Worm (Caenorhabditis elegans): Measurements from ENCODE around the gene col-165.

Gene col-165

ce11 chrX:4383316-4383936, 30.0 kb downstream of the col-165 start, which contains the start of gene lst-2:
Gene lst-2, minus strand, starts transcription at chrX:4383366.
- no peak for TF ChIP-seq aly-2 (tag; optimal IDR thresholded peaks at IDR 0.05)
- no peak for TF ChIP-seq ZK546.5 (tag; optimal IDR thresholded peaks at IDR 0.05)
- no peak for TF ChIP-seq nhr-12 (tag; optimal IDR thresholded peaks at IDR 0.05)
- no peak for TF ChIP-seq egl-27 (tag; optimal IDR thresholded peaks at IDR 0.05)
- TF ChIP-seq nhr-28 (tag; optimal IDR thresholded peaks at IDR 0.05): no peak
- TF ChIP-seq nfya-1 (tag; optimal IDR thresholded peaks at IDR 0.05; ENCODE audit: insufficient read depth): no peak
- no peak for TF ChIP-seq nhr-43 (tag; optimal IDR thresholded peaks at IDR 0.05; ENCODE audit: poor library complexity, severe bottlenecking)
- no peak for TF ChIP-seq hmg-11 (tag; optimal IDR thresholded peaks at IDR 0.05)
- TF ChIP-seq ceh-82 (tag; optimal IDR thresholded peaks at IDR 0.05): no peak
- no peak for TF ChIP-seq lin-15B (tag; optimal IDR thresholded peaks at IDR 0.05)
- TF ChIP-seq ama-1 (optimal IDR thresholded peaks at IDR 0.05): no peak
- no peak for TF ChIP-seq unc-39 (tag; optimal IDR thresholded peaks at IDR 0.05)
- no peak for TF ChIP-seq ztf-4 (tag; optimal IDR thresholded peaks at IDR 0.05)

ce11 chrX:4386493-4386892, 33.1 kb downstream of the col-165 start:
- no peak for TF ChIP-seq tbx-2 (tag; optimal IDR thresholded peaks at IDR 0.05)
- TF ChIP-seq nhr-25 (tag; optimal IDR thresholded peaks at IDR 0.05): peak; percentile 21

DNA sequence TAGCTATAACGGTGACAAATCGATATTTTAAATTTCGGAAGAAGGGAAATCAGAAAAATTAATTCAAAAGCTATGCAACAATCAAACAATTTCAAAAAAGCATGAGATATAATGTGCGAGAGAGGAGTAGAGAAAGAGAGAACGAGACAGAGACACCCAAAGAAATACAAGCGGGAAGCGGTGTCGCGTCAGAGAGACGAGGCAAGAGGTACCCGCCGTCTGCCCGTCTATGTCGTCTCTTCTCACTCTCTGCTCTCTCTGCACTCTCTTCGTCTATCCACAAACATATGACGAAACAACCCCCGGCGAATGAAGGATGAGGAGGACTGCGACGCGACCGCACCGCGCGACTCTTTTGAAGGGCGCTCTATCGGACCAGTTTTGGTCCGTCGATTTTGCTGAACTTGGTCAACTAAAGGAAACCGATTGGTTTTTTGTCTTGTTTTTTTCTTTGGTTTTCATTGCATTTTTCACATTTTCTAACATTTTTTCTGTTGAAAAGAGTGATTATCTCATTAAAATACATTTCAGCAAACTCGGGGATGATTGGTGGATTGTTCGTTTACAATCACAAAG, 35.5 kb downstream of the col-165 start, which contains the start of gene dpy-23:
dpy-23 (plus strand) TSS at position 526 of the 576 bp plus-strand sequence.
- TF ChIP-seq elt-3 (tag; optimal IDR thresholded peaks at IDR 0.05): peak in 1 of 3 experiments; percentile 71
- peak; percentile 76 for TF ChIP-seq elt-1 (tag; optimal IDR thresholded peaks at IDR 0.05)
- TF ChIP-seq nhr-11 (tag; optimal IDR thresholded peaks at IDR 0.05): peak; percentile 89
- no peak for TF ChIP-seq ztf-11 (tag; optimal IDR thresholded peaks at IDR 0.05)
- TF ChIP-seq aly-2 (tag; optimal IDR thresholded peaks at IDR 0.05): no peak
- TF ChIP-seq fos-1 (tag; optimal IDR thresholded peaks at IDR 0.05): peak; percentile 73
- peak; percentile 77 for TF ChIP-seq lin-15B (tag; optimal IDR thresholded peaks at IDR 0.05)
- TF ChIP-seq nhr-237 (tag; optimal IDR thresholded peaks at IDR 0.05): no peak
- TF ChIP-seq ztf-4 (tag; optimal IDR thresholded peaks at IDR 0.05): peak; percentile 61
- TF ChIP-seq lin-39 (tag; optimal IDR thresholded peaks at IDR 0.05): peak; percentile 98
- TF ChIP-seq ceh-28 (tag; optimal IDR thresholded peaks at IDR 0.05): peak; percentile 86
- TF ChIP-seq nfya-1 (tag; optimal IDR thresholded peaks at IDR 0.05; ENCODE audit: insufficient read depth): peak; percentile 98
- TF ChIP-seq mdl-1 (tag; optimal IDR thresholded peaks at IDR 0.05): peak; percentile 79
- TF ChIP-seq ceh-16 (tag; optimal IDR thresholded peaks at IDR 0.05): no peak
- TF ChIP-seq tbx-2 (tag; optimal IDR thresholded peaks at IDR 0.05): peak; percentile 85
- TF ChIP-seq nhr-43 (tag; optimal IDR thresholded peaks at IDR 0.05; ENCODE audit: poor library complexity, severe bottlenecking): peak; percentile 93
- TF ChIP-seq fkh-10 (GFP tag; optimal IDR thresholded peaks at IDR 0.05): peak; percentile 89
- peak; percentile 59 for TF ChIP-seq egl-27 (tag; optimal IDR thresholded peaks at IDR 0.05)
- peak; percentile 69 for TF ChIP-seq ceh-82 (tag; optimal IDR thresholded peaks at IDR 0.05)
- TF ChIP-seq jun-1 (tag; optimal IDR thresholded peaks at IDR 0.05): peak; percentile 96
- peak; percentile 55 for TF ChIP-seq nhr-77 (tag; optimal IDR thresholded peaks at IDR 0.05)
- peak; percentile 75 for TF ChIP-seq lsy-12 (tag; optimal IDR thresholded peaks at IDR 0.05)
- no peak for TF ChIP-seq mml-1 (tag; optimal IDR thresholded peaks at IDR 0.05)
- peak; percentile 66 for TF ChIP-seq snpc-4 (tag; optimal IDR thresholded peaks at IDR 0.05)
- TF ChIP-seq ceh-9 (tag; optimal IDR thresholded peaks at IDR 0.05): no peak
- peak; percentile 22 for TF ChIP-seq ama-1 (optimal IDR thresholded peaks at IDR 0.05)
- no peak for TF ChIP-seq nhr-28 (tag; optimal IDR thresholded peaks at IDR 0.05)
- peak; percentile 37 for TF ChIP-seq nhr-67 (tag; optimal IDR thresholded peaks at IDR 0.05)
- TF ChIP-seq elt-2 (tag; optimal IDR thresholded peaks at IDR 0.05): peak; percentile 81
- peak; percentile 92 for TF ChIP-seq skn-1 (tag; optimal IDR thresholded peaks at IDR 0.05)
- TF ChIP-seq ZK546.5 (tag; optimal IDR thresholded peaks at IDR 0.05): no peak
- peak; percentile 72 for TF ChIP-seq R02D3.7 (tag; optimal IDR thresholded peaks at IDR 0.05)
- peak; percentile 72 for TF ChIP-seq zag-1 (tag; optimal IDR thresholded peaks at IDR 0.05)
- no peak for TF ChIP-seq fkh-2 (tag; optimal IDR thresholded peaks at IDR 0.05)
- peak; percentile 85 for TF ChIP-seq unc-62 (GFP tag; optimal IDR thresholded peaks at IDR 0.05)
- TF ChIP-seq daf-12 (tag; optimal IDR thresholded peaks at IDR 0.05): no peak
- peak; percentile 98 for TF ChIP-seq hmg-11 (tag; optimal IDR thresholded peaks at IDR 0.05)
- TF ChIP-seq unc-39 (tag; optimal IDR thresholded peaks at IDR 0.05): no peak
- no peak for TF ChIP-seq egl-5 (tag; optimal IDR thresholded peaks at IDR 0.05)
- peak; percentile 97 for TF ChIP-seq pha-4 (tag; optimal IDR thresholded peaks at IDR 0.05)
- TF ChIP-seq eor-1 (tag; optimal IDR thresholded peaks at IDR 0.05): no peak
- peak; percentile 90 for TF ChIP-seq nhr-23 (tag; optimal IDR thresholded peaks at IDR 0.05)
- peak; percentile 50 for TF ChIP-seq pqm-1 (tag; optimal IDR thresholded peaks at IDR 0.05)
- TF ChIP-seq sea-2 (GFP tag; optimal IDR thresholded peaks at IDR 0.05): no peak
- TF ChIP-seq nhr-25 (tag; optimal IDR thresholded peaks at IDR 0.05): peak; percentile 98
- TF ChIP-seq nhr-76 (tag; optimal IDR thresholded peaks at IDR 0.05): peak; percentile 61
